Worm (Caenorhabditis elegans): ENCODE results near the gene F31F4.11.

DNA sequence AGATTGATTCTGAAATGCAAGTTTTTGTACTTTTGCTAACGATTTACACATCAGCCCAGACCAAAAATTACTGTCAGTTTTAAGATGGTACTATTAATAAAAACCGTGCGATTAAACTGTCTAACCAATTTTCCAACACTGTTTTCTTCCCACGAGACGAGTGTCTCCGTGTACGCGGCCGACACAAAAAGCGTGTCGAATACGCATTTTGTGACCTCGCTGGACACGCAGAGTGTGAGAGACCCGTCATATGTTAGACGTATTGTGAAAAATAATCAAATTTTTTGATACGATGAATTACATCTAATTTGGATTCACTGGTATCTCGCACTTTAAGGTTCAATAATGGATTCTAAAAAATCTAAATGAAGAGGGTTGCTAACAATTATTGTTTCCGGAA, 28.6 kb downstream of the F31F4.11 start:
- TF ChIP-seq lsy-2 (tag; optimal IDR thresholded peaks at IDR 0.05) (no peak), bed-3 (GFP tag; optimal IDR thresholded peaks at IDR 0.05) (no peak), unc-62 (GFP tag; optimal IDR thresholded peaks at IDR 0.05) (no peak), unc-120 (tag; optimal IDR thresholded peaks at IDR 0.05; ENCODE audit: poor library complexity, severe bottlenecking) (no peak), ces-1 (GFP tag; optimal IDR thresholded peaks at IDR 0.05) (no peak), blmp-1 (tag; optimal IDR thresholded peaks at IDR 0.05) (no peak), sem-2 (GFP tag; optimal IDR thresholded peaks at IDR 0.05) (no peak), nhr-28 (tag; optimal IDR thresholded peaks at IDR 0.05) (no peak)
